Worm (Caenorhabditis elegans): ENCODE data around the gene glo-4.

The glo-4 gene

ce11 chrV:9212499-9212898 is 30.5 kb downstream of the glo-4 start (continued):
- TF ChIP-seq ceh-100 (GFP tag; IDR thresholded peaks at IDR 0.05) (no peak), mcd-1 (GFP tag; IDR thresholded peaks at IDR 0.05) (peak; percentile 48; the same call in 1 of the 2 replicates), nhr-80 (tag; optimal IDR thresholded peaks at IDR 0.05) (peak; percentile 76), aptf-2 (GFP tag; conservative IDR thresholded peaks at IDR 0.05) (no peak), B0261.1 (tag; optimal IDR thresholded peaks at IDR 0.05) (no peak), dox-1 (GFP tag; IDR thresholded peaks at IDR 0.05) (peak; percentile 47; the same call in 1 of the 2 replicates), let-607 (tag; optimal IDR thresholded peaks at IDR 0.05) (peak in 1 of 2 experiments; percentile 59), sptf-2 (GFP tag; optimal IDR thresholded peaks at IDR 0.05) (no peak), nhr-90 (tag; optimal IDR thresholded peaks at IDR 0.05) (no peak), lir-1 (GFP tag; conservative IDR thresholded peaks at IDR 0.05) (no peak), K12H6.12 (tag; optimal IDR thresholded peaks at IDR 0.05) (peak; percentile 8), ztf-18 (tag; optimal IDR thresholded peaks at IDR 0.05) (peak; percentile 22), ztf-22 (GFP tag; optimal IDR thresholded peaks at IDR 0.05) (no peak), attf-6 (GFP tag; IDR thresholded peaks at IDR 0.05) (no peak), chd-7 (tag; optimal IDR thresholded peaks at IDR 0.05) (no peak)

- TF ChIP-seq Y53G8AR.9 (GFP tag; conservative IDR thresholded peaks at IDR 0.05) (no peak), hmg-1.2 (GFP tag; IDR thresholded peaks at IDR 0.05) (peak; percentile 69), lag-1 (GFP tag; IDR thresholded peaks at IDR 0.05) (0 out of 2 replicates have a peak, but pooled peaks have one; percentile 19)
These were observed 34.1 kb downstream of the glo-4 start for ce11 chrV:9208878-9209277.

- no peak for TF ChIP-seq rcor-1 (GFP tag; IDR thresholded peaks at IDR 0.05)
- TF ChIP-seq madf-3 (GFP tag; IDR thresholded peaks at IDR 0.05), result no peak
- TF ChIP-seq Y56A3A.18 (GFP tag; IDR thresholded peaks at IDR 0.05), result no peak
- no peak for TF ChIP-seq ceh-91 (GFP tag; IDR thresholded peaks at IDR 0.05)
- TF ChIP-seq nhr-120 (GFP tag; IDR thresholded peaks at IDR 0.05), result no peak
- TF ChIP-seq mel-28 (tag; optimal IDR thresholded peaks at IDR 0.05; ENCODE audit: borderline replicate concordance), result no peak
- TF ChIP-seq somi-1 (GFP tag; optimal IDR thresholded peaks at IDR 0.05), result no peak
These were observed 35.6 kb downstream of the glo-4 start, which contains the start of gene inx-10 for ce11 chrV:9207377-9207776. TSS of gene inx-10 (minus strand) at chrV:9207477.

ce11 chrV:9202710-9203109 is 40.3 kb downstream of the glo-4 start, which contains the start of gene asp-2:
TSS of gene asp-2 (plus strand) at chrV:9203077.
- TF ChIP-seq athp-1 (tag; optimal IDR thresholded peaks at IDR 0.05), result no peak
- no peak for TF ChIP-seq efl-1 (GFP tag; optimal IDR thresholded peaks at IDR 0.05)
- no peak for TF ChIP-seq B0336.3 (GFP tag; IDR thresholded peaks at IDR 0.05)
- TF ChIP-seq T07F8.4 (tag; optimal IDR thresholded peaks at IDR 0.05), result no peak
- peak; percentile 73 for TF ChIP-seq nhr-80 (tag; optimal IDR thresholded peaks at IDR 0.05)
- no peak for TF ChIP-seq lin-35 (GFP tag; optimal IDR thresholded peaks at IDR 0.05)
- TF ChIP-seq hlh-12 (tag; optimal IDR thresholded peaks at IDR 0.05), result no peak
- no peak for TF ChIP-seq madf-8 (GFP tag; conservative IDR thresholded peaks at IDR 0.05)

- TF ChIP-seq madf-6 (GFP tag; IDR thresholded peaks at IDR 0.05), result no peak
- TF ChIP-seq dpff-1 (tag; optimal IDR thresholded peaks at IDR 0.05), result no peak
- no peak for TF ChIP-seq lsl-1 (GFP tag; optimal IDR thresholded peaks at IDR 0.05)
- no peak for TF ChIP-seq F23B12.7 (tag; optimal IDR thresholded peaks at IDR 0.05; ENCODE audit: insufficient read depth)
- TF ChIP-seq ceh-79 (tag; optimal IDR thresholded peaks at IDR 0.05), result no peak
- TF ChIP-seq C06A6.2 (GFP tag; conservative IDR thresholded peaks at IDR 0.05), result no peak
- TF ChIP-seq egl-18 (GFP tag; IDR thresholded peaks at IDR 0.05), result no peak
- TF ChIP-seq Y53G8AR.9 (GFP tag; conservative IDR thresholded peaks at IDR 0.05), result no peak
- no peak for TF ChIP-seq ztf-6 (GFP tag; IDR thresholded peaks at IDR 0.05)
- TF ChIP-seq rpc-1 (optimal IDR thresholded peaks at IDR 0.05), result no peak
- no peak for TF ChIP-seq rpc-1 (tag; optimal IDR thresholded peaks at IDR 0.05)
These were observed 44.1 kb downstream of the glo-4 start, which contains the start of gene str-177 for ce11 chrV:9198887-9199286. TSS of gene str-177 (minus strand) at chrV:9198987.
